Fruit fly (Drosophila melanogaster): ENCODE measurements around the gene CG12111.

CG12111 gene

dm6 chrX:8541985-8542384 is 28.8 kb downstream of the CG12111 start (continued):
- TF ChIP-seq Atf-2 (GFP tag; optimal IDR thresholded peaks at IDR 0.05) (no peak), psq (GFP tag; optimal IDR thresholded peaks at IDR 0.05) (no peak), CG30431 (GFP tag; optimal IDR thresholded peaks at IDR 0.05) (no peak), CG34422 (GFP tag; IDR thresholded peaks at IDR 0.05) (0 out of 3 replicates have a peak, but pooled peaks have one; percentile 53), CG7963 (GFP tag; IDR thresholded peaks at IDR 0.05; ENCODE audit: partially characterized antibody) (no peak), CG12391 (tag; optimal IDR thresholded peaks at IDR 0.05) (peak; percentile 60), gce (GFP tag; IDR thresholded peaks at IDR 0.05) (0 out of 3 replicates have a peak, but pooled peaks have one; percentile 39), ATbp (GFP tag; optimal IDR thresholded peaks at IDR 0.05) (peak; percentile 23), CG7556 (GFP tag; optimal IDR thresholded peaks at IDR 0.05) (peak; percentile 69), Mes4 (GFP tag; optimal IDR thresholded peaks at IDR 0.05) (no peak), CG11093 (GFP tag; IDR thresholded peaks at IDR 0.05) (0 out of 3 replicates have a peak, but pooled peaks have one; percentile 35), CG10543 (GFP tag; optimal IDR thresholded peaks at IDR 0.05) (peak; percentile 10), mam (GFP tag; optimal IDR thresholded peaks at IDR 0.05) (peak; percentile 40), lab (GFP tag; optimal IDR thresholded peaks at IDR 0.05) (peak; percentile 86), CG30403 (GFP tag; optimal IDR thresholded peaks at IDR 0.05) (peak; percentile 36), CG1647 (GFP tag; optimal IDR thresholded peaks at IDR 0.05) (no peak), CG3726 (GFP tag; IDR thresholded peaks at IDR 0.05) (0 out of 3 replicates have a peak, but pooled peaks have one; percentile 23), CG17361 (GFP tag; IDR thresholded peaks at IDR 0.05) (0 out of 3 replicates have a peak, but pooled peaks have one; percentile 31), esg (GFP tag; conservative IDR thresholded peaks at IDR 0.05) (peak; percentile 46; the same call in 1 of the 2 replicates), Dek (tag; optimal IDR thresholded peaks at IDR 0.05) (peak; percentile 62), dmrt99B (tag; optimal IDR thresholded peaks at IDR 0.05) (peak; percentile 78), CG11504 (tag; optimal IDR thresholded peaks at IDR 0.05) (peak; percentile 78), CG14667 (GFP tag; IDR thresholded peaks at IDR 0.05) (0 out of 2 replicates have a peak, but pooled peaks have one; percentile 17), CG7372 (GFP tag; IDR thresholded peaks at IDR 0.05) (0 out of 2 replicates have a peak, but pooled peaks have one; percentile 14), CG9727 (GFP tag; optimal IDR thresholded peaks at IDR 0.05) (peak; percentile 30), CG2129 (GFP tag; IDR thresholded peaks at IDR 0.05; ENCODE audit: partially characterized antibody) (no peak), Ada2b (GFP tag; IDR thresholded peaks at IDR 0.05) (peak; percentile 67; the same call in 1 of the 2 replicates), cwo (GFP tag; optimal IDR thresholded peaks at IDR 0.05) (peak; percentile 67), CG7928 (GFP tag; optimal IDR thresholded peaks at IDR 0.05) (peak; percentile 24), CG12071 (GFP tag; optimal IDR thresholded peaks at IDR 0.05) (peak; percentile 42), stc (GFP tag; IDR thresholded peaks at IDR 0.05) (peak; percentile 73), NfI (GFP tag; optimal IDR thresholded peaks at IDR 0.05) (peak; percentile 56), phol (tag; optimal IDR thresholded peaks at IDR 0.05) (peak; percentile 45), lilli (GFP tag; optimal IDR thresholded peaks at IDR 0.05) (peak; percentile 50), Fer1 (GFP tag; optimal IDR thresholded peaks at IDR 0.05) (peak; percentile 85), Gug (GFP tag; IDR thresholded peaks at IDR 0.05) (peak; percentile 25; the same call in 1 of the 4 replicates), CG5245 (GFP tag; optimal IDR thresholded peaks at IDR 0.05) (peak; percentile 26), exex (tag; optimal IDR thresholded peaks at IDR 0.05) (peak; percentile 21), Sox102F (GFP tag; optimal IDR thresholded peaks at IDR 0.05) (peak; percentile 56), zfh1 (GFP tag; IDR thresholded peaks at IDR 0.05) (peak; percentile 69; the same call in 2 of the 3 replicates), fd3F (GFP tag; optimal IDR thresholded peaks at IDR 0.05) (peak; percentile 52), slbo (GFP tag; IDR thresholded peaks at IDR 0.05) (peak; percentile 66), CG31365 (tag; optimal IDR thresholded peaks at IDR 0.05) (peak; percentile 16), cas (GFP tag; IDR thresholded peaks at IDR 0.05) (no peak), CG4424 (GFP tag; optimal IDR thresholded peaks at IDR 0.05) (peak; percentile 35), Optix (GFP tag; IDR thresholded peaks at IDR 0.05) (no peak), CG14014 (GFP tag; IDR thresholded peaks at IDR 0.05) (peak; percentile 70), CG16815 (GFP tag; optimal IDR thresholded peaks at IDR 0.05) (peak; percentile 1), fd96Cb (tag; optimal IDR thresholded peaks at IDR 0.05) (peak; percentile 53), CG15011 (GFP tag; optimal IDR thresholded peaks at IDR 0.05) (peak; percentile 15)

All from whole organism, embryonic.